Fruit fly (Drosophila melanogaster): Measurements from ENCODE around the gene CG33159.

CG33159 gene

dm6 chr3L:3248714-3249663 lies 44.7 kb upstream of the CG33159 start (continued):
- TF ChIP-seq CG4707 (GFP tag; optimal IDR thresholded peaks at IDR 0.05) (no peak), Lim3 (GFP tag; IDR thresholded peaks at IDR 0.05) (no peak), Abd-B (GFP tag; optimal IDR thresholded peaks at IDR 0.05) (peak; percentile 1), CG13775 (GFP tag; optimal IDR thresholded peaks at IDR 0.05) (peak; percentile 31), esg (GFP tag; conservative IDR thresholded peaks at IDR 0.05) (peak; percentile 48), CG11695 (GFP tag; IDR thresholded peaks at IDR 0.05) (0 out of 3 replicates have a peak, but pooled peaks have one; percentile 25), CG9797 (GFP tag; optimal IDR thresholded peaks at IDR 0.05) (no peak), Atf-2 (GFP tag; optimal IDR thresholded peaks at IDR 0.05) (peak; percentile 29), CG31441 (GFP tag; IDR thresholded peaks at IDR 0.05) (peak; percentile 54; the same call in 1 of the 2 replicates), HLH4C (GFP tag; IDR thresholded peaks at IDR 0.05; ENCODE audit: partially characterized antibody) (no peak), sisA (GFP tag; IDR thresholded peaks at IDR 0.05) (no peak), dpn (GFP tag; optimal IDR thresholded peaks at IDR 0.05) (peak in 1 of 2 experiments; percentile 53), CG8924 (tag; optimal IDR thresholded peaks at IDR 0.05) (peak; percentile 54), tin (GFP tag; optimal IDR thresholded peaks at IDR 0.05) (peak; percentile 6), Neu2 (GFP tag; optimal IDR thresholded peaks at IDR 0.05; ENCODE audit: borderline replicate concordance) (no peak), CG17829 (tag; optimal IDR thresholded peaks at IDR 0.05) (peak; percentile 21), CG7357 (GFP tag; IDR thresholded peaks at IDR 0.05) (0 out of 3 replicates have a peak, but pooled peaks have one; percentile 46), CG4617 (GFP tag; optimal IDR thresholded peaks at IDR 0.05; ENCODE audit: borderline replicate concordance) (no peak), eve (GFP tag; optimal IDR thresholded peaks at IDR 0.05) (peak in 1 of 2 experiments; percentile 73), CG7963 (GFP tag; IDR thresholded peaks at IDR 0.05; ENCODE audit: partially characterized antibody) (no peak), tll (GFP tag; optimal IDR thresholded peaks at IDR 0.05) (no peak), E2f1 (GFP tag; IDR thresholded peaks at IDR 0.05) (no peak), CG8290 (GFP tag; optimal IDR thresholded peaks at IDR 0.05) (no peak), CG8290 (tag; optimal IDR thresholded peaks at IDR 0.05) (no peak), ewg (GFP tag; optimal IDR thresholded peaks at IDR 0.05) (peak; percentile 51), bcd (GFP tag; optimal IDR thresholded peaks at IDR 0.05) (peak; percentile 43), CG13424 (tag; optimal IDR thresholded peaks at IDR 0.05) (peak; percentile 65), CG2120 (GFP tag; optimal IDR thresholded peaks at IDR 0.05) (peak; percentile 47), Blimp-1 (GFP tag; optimal IDR thresholded peaks at IDR 0.05) (peak; percentile 36), lola (GFP tag; optimal IDR thresholded peaks at IDR 0.05) (no peak), Sox102F (GFP tag; optimal IDR thresholded peaks at IDR 0.05) (peak; percentile 68), Doc3 (GFP tag; IDR thresholded peaks at IDR 0.05; ENCODE audit: partially characterized antibody) (no peak), slbo (GFP tag; IDR thresholded peaks at IDR 0.05) (peak; percentile 39; the same call in 1 of the 2 replicates), Vsx1 (GFP tag; optimal IDR thresholded peaks at IDR 0.05) (peak; percentile 7), CG7987 (GFP tag; optimal IDR thresholded peaks at IDR 0.05) (no peak), D (optimal IDR thresholded peaks at IDR 0.05) (no peak), D (GFP tag; optimal IDR thresholded peaks at IDR 0.05) (peak; percentile 29), sc (optimal IDR thresholded peaks at IDR 0.05) (no peak), sc (GFP tag; optimal IDR thresholded peaks at IDR 0.05) (peak; percentile 34), CG34422 (GFP tag; IDR thresholded peaks at IDR 0.05) (0 out of 3 replicates have a peak, but pooled peaks have one; percentile 22), chn (GFP tag; optimal IDR thresholded peaks at IDR 0.05) (no peak), lab (GFP tag; optimal IDR thresholded peaks at IDR 0.05) (peak; percentile 21), Jarid2 (GFP tag; optimal IDR thresholded peaks at IDR 0.05) (peak; percentile 2), CG9727 (GFP tag; optimal IDR thresholded peaks at IDR 0.05) (peak; percentile 55), CG7556 (GFP tag; optimal IDR thresholded peaks at IDR 0.05) (peak; percentile 19), CG14965 (GFP tag; optimal IDR thresholded peaks at IDR 0.05; ENCODE audit: borderline replicate concordance) (no peak), gem (tag; optimal IDR thresholded peaks at IDR 0.05) (peak; percentile 45)
